Worm (Caenorhabditis elegans): ENCODE measurements around the gene C31H2.3.

- TF ChIP-seq lin-39 (tag; optimal IDR thresholded peaks at IDR 0.05): no peak
- no peak for TF ChIP-seq hlh-4 (tag; optimal IDR thresholded peaks at IDR 0.05)
- TF ChIP-seq mep-1 (tag; optimal IDR thresholded peaks at IDR 0.05): no peak
- no peak for TF ChIP-seq pqm-1 (tag; optimal IDR thresholded peaks at IDR 0.05)
- no peak for TF ChIP-seq lin-13 (GFP tag; optimal IDR thresholded peaks at IDR 0.05)
- no peak for TF ChIP-seq skn-1 (tag; optimal IDR thresholded peaks at IDR 0.05)
- TF ChIP-seq elt-3 (tag; optimal IDR thresholded peaks at IDR 0.05): no peak
- TF ChIP-seq F16B12.6 (tag; optimal IDR thresholded peaks at IDR 0.05): no peak
- TF ChIP-seq pag-3 (tag; optimal IDR thresholded peaks at IDR 0.05; ENCODE audit: borderline replicate concordance, insufficient read depth): no peak
- TF ChIP-seq nhr-77 (tag; optimal IDR thresholded peaks at IDR 0.05): no peak
Observed at ce11 chrX:5188977-5189376, 34.8 kb upstream of the C31H2.3 start, which contains the start of gene zig-6.
